Fruit fly (Drosophila melanogaster) whole organism, embryonic: ENCODE data around the gene CG3009.

ENCODE experiments used
- ATbp ChIP-seq: fragments of 200-800 bp; sonication (Bioruptor generic); optimal IDR thresholded peaks from 2 replicates; lab custom pipeline; 2017; ENCODE audit warnings: missing biosample characterization, mild to moderate bottlenecking, missing genetic modification characterization, missing genetic modification reagents
- Atf-2 ChIP-seq: fragments of 200-800 bp; sonication (Bioruptor generic); optimal IDR thresholded peaks from 2 replicates; lab custom pipeline; 2016; ENCODE audit warnings: missing biosample characterization, missing genetic modification characterization
- Atf3 ChIP-seq: fragments of 200-800 bp; sonication (Bioruptor generic); optimal IDR thresholded peaks from 3 replicates; lab custom pipeline; 2016; ENCODE audit warnings: missing biosample characterization, missing genetic modification characterization
- Atf6 ChIP-seq: fragments of 200-800 bp; sonication (Bioruptor generic); IDR thresholded peaks from 2 replicates; pipeline ENCODE4 v1.3.6; 2022; ENCODE audit warnings: missing biosample characterization, missing genetic modification characterization
- BEAF-32 ChIP-seq: fragments of 200-800 bp; sonication (Bioruptor generic); optimal IDR thresholded peaks from 3 replicates; lab custom pipeline; 2017; ENCODE audit warnings: missing biosample characterization, missing genetic modification characterization, mild to moderate bottlenecking, moderate library complexity, missing genetic modification reagents
- CG10543 ChIP-seq: fragments of 200-800 bp; sonication (Bioruptor generic); optimal IDR thresholded peaks from 3 replicates; lab custom pipeline; 2017; ENCODE audit warnings: missing biosample characterization, mild to moderate bottlenecking, missing genetic modification characterization, moderate library complexity
- CG10979 ChIP-seq: fragments of 200-800 bp; sonication (Bioruptor generic); optimal IDR thresholded peaks from 2 replicates; lab custom pipeline; 2018; ENCODE audit warnings: missing biosample characterization, mild to moderate bottlenecking, missing genetic modification characterization, moderate library complexity
- CG11695 ChIP-seq: fragments of 200-800 bp; sonication (Bioruptor generic); IDR thresholded peaks from 3 replicates; pipeline ENCODE4 v1.3.6; 2022; ENCODE audit warnings: missing biosample characterization, missing genetic modification characterization
- CG11696 ChIP-seq: fragments of 200-800 bp; sonication (Bioruptor generic); IDR thresholded peaks from 2 replicates; pipeline ENCODE4 v1.3.6; 2022; ENCODE audit warnings: missing biosample characterization, missing genetic modification characterization
- CG15269 ChIP-seq: fragments of 200-800 bp; sonication (Bioruptor generic); optimal IDR thresholded peaks from 2 replicates; lab custom pipeline; 2018; ENCODE audit warnings: missing biosample characterization, mild to moderate bottlenecking, missing genetic modification characterization, moderate library complexity
- CG30403 ChIP-seq: fragments of 200-800 bp; sonication (Bioruptor generic); optimal IDR thresholded peaks from 3 replicates; lab custom pipeline; 2016; ENCODE audit warnings: missing biosample characterization, missing genetic modification characterization
- CG3281 ChIP-seq: fragments of 200-800 bp; sonication (Bioruptor generic); optimal IDR thresholded peaks from 3 replicates; lab custom pipeline; 2017; ENCODE audit warnings: missing biosample characterization, mild to moderate bottlenecking, missing genetic modification characterization
- CG4404 ChIP-seq: fragments of 200-800 bp; sonication (Bioruptor generic); IDR thresholded peaks from 2 replicates; pipeline ENCODE4 v1.3.6; 2022; ENCODE audit warnings: missing biosample characterization, missing genetic modification characterization
- CG4424 ChIP-seq: fragments of 200-800 bp; sonication (Bioruptor generic); optimal IDR thresholded peaks from 3 replicates; lab custom pipeline; 2016; ENCODE audit warnings: missing biosample characterization, missing genetic modification characterization
- CG5180 ChIP-seq: fragments of 200-800 bp; sonication (Bioruptor generic); optimal IDR thresholded peaks from 3 replicates; lab custom pipeline; 2017; ENCODE audit warnings: missing biosample characterization, missing genetic modification characterization, mild to moderate bottlenecking, moderate library complexity, missing genetic modification reagents
- CG7271 ChIP-seq: fragments of 200-800 bp; sonication (Bioruptor generic); optimal IDR thresholded peaks from 2 replicates; lab custom pipeline; 2018; ENCODE audit warnings: missing biosample characterization, mild to moderate bottlenecking, missing genetic modification characterization, moderate library complexity
- CG7357 ChIP-seq: fragments of 200-800 bp; sonication (Bioruptor generic); IDR thresholded peaks from 3 replicates; pipeline ENCODE4 v1.3.6; 2022; ENCODE audit warnings: missing biosample characterization, missing genetic modification characterization
- CG7786 ChIP-seq: fragments of 200-800 bp; sonication (Bioruptor generic); optimal IDR thresholded peaks from 2 replicates; lab custom pipeline; 2016; ENCODE audit warnings: missing biosample characterization, missing genetic modification characterization
- CG8388 ChIP-seq: fragments of 200-800 bp; sonication (Bioruptor generic); optimal IDR thresholded peaks from 2 replicates; lab custom pipeline; 2019; ENCODE audit warnings: missing biosample characterization, mild to moderate bottlenecking, missing genetic modification characterization, moderate library complexity
- CG8944 ChIP-seq: fragments of 200-800 bp; sonication (Bioruptor generic); optimal IDR thresholded peaks from 3 replicates; lab custom pipeline; 2016; ENCODE audit warnings: missing biosample characterization, missing genetic modification characterization
- CG9727 ChIP-seq: fragments of 200-800 bp; sonication (Bioruptor generic); optimal IDR thresholded peaks from 3 replicates; lab custom pipeline; 2017; ENCODE audit warnings: missing biosample characterization, mild to moderate bottlenecking, missing genetic modification characterization
- Dp ChIP-seq: fragments of 200-800 bp; sonication (Bioruptor generic); optimal IDR thresholded peaks from 2 replicates; lab custom pipeline; 2018; ENCODE audit warnings: missing biosample characterization, mild to moderate bottlenecking, missing genetic modification characterization, moderate library complexity
- E2f2 ChIP-seq: fragments of 200-800 bp; sonication (Bioruptor generic); IDR thresholded peaks from 2 replicates; pipeline ENCODE4 v1.3.6; 2022; ENCODE audit warnings: missing biosample characterization, missing genetic modification characterization
- Eip74EF ChIP-seq, 2 experiments: fragments of 200-800 bp in 1 of 2; fragments of >200 bp in 1 of 2; sonication (Bioruptor generic) in 1 of 2; optimal IDR thresholded peaks; 2 replicates each; lab custom pipeline; 2017 to 2019; ENCODE audit warnings: missing biosample characterization in 2 of 2, missing genetic modification characterization in 2 of 2, mild to moderate bottlenecking in 1 of 2, moderate library complexity in 1 of 2
- HLHmδ ChIP-seq: fragments of 200-800 bp; sonication (Bioruptor generic); optimal IDR thresholded peaks from 2 replicates; lab custom pipeline; 2018; ENCODE audit warnings: missing biosample characterization, mild to moderate bottlenecking, missing genetic modification characterization, moderate library complexity
- Hsf ChIP-seq: fragments of 200-800 bp; sonication (Bioruptor generic); optimal IDR thresholded peaks from 3 replicates; lab custom pipeline; 2016; ENCODE audit warnings: missing biosample characterization, missing genetic modification characterization
- MTF-1 ChIP-seq: fragments of 200-800 bp; sonication (Bioruptor generic); optimal IDR thresholded peaks from 2 replicates; lab custom pipeline; 2018; ENCODE audit warnings: missing biosample characterization, mild to moderate bottlenecking, missing genetic modification characterization, borderline replicate concordance
- Myb ChIP-seq: fragments of 200-800 bp; sonication (Bioruptor generic); optimal IDR thresholded peaks from 2 replicates; lab custom pipeline; 2016; ENCODE audit warnings: missing biosample characterization, missing genetic modification characterization
- Nf-YB ChIP-seq: fragments of 200-800 bp; sonication (Bioruptor generic); optimal IDR thresholded peaks from 3 replicates; lab custom pipeline; 2019; ENCODE audit warnings: missing biosample characterization, mild to moderate bottlenecking, missing genetic modification characterization, moderate library complexity
- Rfx ChIP-seq: fragments of 200-800 bp; sonication (Bioruptor generic); IDR thresholded peaks from 2 replicates; pipeline ENCODE4 v1.3.6; 2022; ENCODE audit warnings: missing biosample characterization, missing genetic modification characterization
- Tbp ChIP-seq: fragments of >200 bp; optimal IDR thresholded peaks from 2 replicates; lab custom pipeline; 2018; ENCODE audit warnings: missing biosample characterization, missing genetic modification characterization
- az2 ChIP-seq: fragments of 200-800 bp; sonication (Bioruptor generic); optimal IDR thresholded peaks from 3 replicates; lab custom pipeline; 2016; ENCODE audit warnings: missing biosample characterization, missing genetic modification characterization
- btn ChIP-seq: fragments of 200-800 bp; sonication (Bioruptor generic); optimal IDR thresholded peaks from 2 replicates; lab custom pipeline; 2016; ENCODE audit warnings: missing biosample characterization, missing genetic modification characterization
- chif ChIP-seq, 2 experiments: fragments of 200-800 bp; sonication (Bioruptor generic); optimal IDR thresholded peaks; 3 replicates each; lab custom pipeline; 2016; ENCODE audit warnings: missing biosample characterization in 2 of 2, missing genetic modification characterization in 2 of 2
- chm ChIP-seq: fragments of 200-800 bp; sonication (Bioruptor generic); IDR thresholded peaks from 2 replicates; pipeline ENCODE4 v1.3.6; 2022; ENCODE audit warnings: missing biosample characterization, missing genetic modification characterization
- crp ChIP-seq, 2 experiments: fragments of 200-800 bp; sonication (Bioruptor generic); optimal IDR thresholded peaks; 2 replicates in 1 of 2; 3 replicates in 1 of 2; lab custom pipeline; 2017; ENCODE audit warnings: missing biosample characterization in 2 of 2, missing genetic modification characterization in 2 of 2, mild to moderate bottlenecking in 1 of 2, moderate library complexity in 1 of 2
- dimm ChIP-seq: fragments of 200-800 bp; sonication (Bioruptor generic); IDR thresholded peaks from 2 replicates; pipeline ENCODE4 v1.3.6; 2022; ENCODE audit warnings: missing biosample characterization, missing genetic modification characterization
- dmrt99B ChIP-seq: fragments of 200-800 bp; sonication (Bioruptor generic); optimal IDR thresholded peaks from 2 replicates; lab custom pipeline; 2018; ENCODE audit warnings: missing biosample characterization, mild to moderate bottlenecking, missing genetic modification characterization, moderate library complexity
- eyg ChIP-seq: fragments of 200-800 bp; sonication (Bioruptor generic); optimal IDR thresholded peaks from 3 replicates; lab custom pipeline; 2016; ENCODE audit warnings: missing biosample characterization, missing genetic modification characterization
- her ChIP-seq: fragments of 200-800 bp; sonication (Bioruptor generic); optimal IDR thresholded peaks from 2 replicates; lab custom pipeline; 2016; ENCODE audit warnings: missing biosample characterization, missing genetic modification characterization
- ken ChIP-seq: fragments of 200-800 bp; sonication (Bioruptor generic); IDR thresholded peaks from 3 replicates; pipeline ENCODE4 v1.3.6; 2022; ENCODE audit warnings: missing biosample characterization, missing genetic modification characterization
- lilli ChIP-seq: fragments of 200-800 bp; sonication (Bioruptor generic); optimal IDR thresholded peaks from 3 replicates; lab custom pipeline; 2016; ENCODE audit warnings: missing biosample characterization, missing genetic modification characterization
- nerfin-1 ChIP-seq: fragments of 200-800 bp; sonication (Bioruptor generic); optimal IDR thresholded peaks from 3 replicates; lab custom pipeline; 2019; ENCODE audit warnings: missing biosample characterization, mild to moderate bottlenecking, missing genetic modification characterization, moderate library complexity
- org-1 ChIP-seq: fragments of 200-800 bp; sonication (Bioruptor generic); optimal IDR thresholded peaks from 2 replicates; lab custom pipeline; 2017; ENCODE audit warnings: missing biosample characterization, missing genetic modification characterization
- ranshi ChIP-seq: fragments of 200-800 bp; sonication (Bioruptor generic); IDR thresholded peaks from 2 replicates; pipeline ENCODE4 v1.3.6; 2022; ENCODE audit warnings: missing biosample characterization, missing genetic modification characterization
- salm ChIP-seq: fragments of 200-800 bp; sonication (Bioruptor generic); optimal IDR thresholded peaks from 2 replicates; lab custom pipeline; 2018; ENCODE audit warnings: missing biosample characterization, mild to moderate bottlenecking, missing genetic modification characterization
- slp2 ChIP-seq: fragments of 200-800 bp; sonication (Bioruptor generic); optimal IDR thresholded peaks from 2 replicates; lab custom pipeline; 2016; ENCODE audit warnings: missing biosample characterization, missing genetic modification characterization
- tgo ChIP-seq: fragments of 200-800 bp; sonication (Bioruptor generic); IDR thresholded peaks from 3 replicates; pipeline ENCODE4 v1.3.6; 2022; ENCODE audit warnings: missing biosample characterization, missing genetic modification characterization
- wor ChIP-seq: fragments of 200-800 bp; sonication (Bioruptor generic); IDR thresholded peaks from 2 replicates; pipeline ENCODE4 v1.3.6; 2022; ENCODE audit warnings: missing biosample characterization, missing genetic modification characterization

CG3009 gene

dm6 chrX:4687778-4688399 is 21.4 kb upstream of the CG3009 start, which contains the start of gene ctp (continued):
- TF ChIP-seq Dp, result peak; percentile 11
- TF ChIP-seq Nf-YB (GFP tag; lab: Kevin White, UChicago), result peak; percentile 98
- peak; percentile 28 for TF ChIP-seq HLHmδ (GFP tag; lab: Kevin White, UChicago)
- no peak for TF ChIP-seq Tbp (GFP tag; lab: Kevin White, UChicago)
- TF ChIP-seq az2, result peak; percentile 25
- peak; percentile 0 for TF ChIP-seq Atf3 (GFP tag; lab: Kevin White, UChicago)
- no peak for TF ChIP-seq dimm (GFP tag; lab: Robert Waterston, UW)
- TF ChIP-seq wor (GFP tag; lab: Robert Waterston, UW), result no peak
- TF ChIP-seq slp2 (GFP tag; lab: Kevin White, UChicago), result peak; percentile 5
- TF ChIP-seq CG11696 (GFP tag; lab: Robert Waterston, UW), result no peak
- peak; percentile 34 for TF ChIP-seq MTF-1 (GFP tag; lab: Kevin White, UChicago)
- TF ChIP-seq E2f2 (GFP tag; lab: Robert Waterston, UW), result peak; percentile 55; the same call in 1 of the 2 replicates
- TF ChIP-seq CG9727 (GFP tag; lab: Kevin White, UChicago), result peak; percentile 28
- TF ChIP-seq ATbp, result no peak
- peak; percentile 65 for TF ChIP-seq Rfx (GFP tag; lab: Robert Waterston, UW)
- peak; percentile 35 for TF ChIP-seq eyg (GFP tag; lab: Kevin White, UChicago)
- peak; percentile 30 for TF ChIP-seq CG7786 (GFP tag; lab: Kevin White, UChicago)
- TF ChIP-seq CG11695 (GFP tag; lab: Robert Waterston, UW), result 0 out of 3 replicates have a peak, but pooled peaks have one; percentile 26
- TF ChIP-seq ranshi (GFP tag; lab: Robert Waterston, UW), result 0 out of 2 replicates have a peak, but pooled peaks have one; percentile 4
- TF ChIP-seq btn, result no peak
- TF ChIP-seq ken (GFP tag; lab: Robert Waterston, UW), result 0 out of 3 replicates have a peak, but pooled peaks have one; percentile 17
- peak; percentile 40 for TF ChIP-seq CG15269 (tag; lab: Kevin White, UChicago)
- TF ChIP-seq chif (GFP tag; optimal IDR thresholded peaks at IDR 0.05; lab: Kevin White, UChicago), result peak; percentile 21 to 39
- no peak for TF ChIP-seq Eip74EF (GFP tag; optimal IDR thresholded peaks at IDR 0.05; lab: Kevin White, UChicago)
- peak; percentile 31 for TF ChIP-seq CG3281 (GFP tag; lab: Kevin White, UChicago)
- peak; percentile 30 for TF ChIP-seq nerfin-1 (tag; lab: Kevin White, UChicago)
- TF ChIP-seq tgo (GFP tag; lab: Robert Waterston, UW), result peak; percentile 26; the same call in 2 of the 3 replicates
- TF ChIP-seq dmrt99B (tag; lab: Kevin White, UChicago), result peak; percentile 27
- TF ChIP-seq CG4424, result peak; percentile 26
- TF ChIP-seq chm (GFP tag; lab: Robert Waterston, UW), result 0 out of 2 replicates have a peak, but pooled peaks have one; percentile 16
- TF ChIP-seq Atf6 (GFP tag; lab: Robert Waterston, UW), result peak; percentile 40; the same call in 1 of the 2 replicates
- TF ChIP-seq CG10543, result peak; percentile 64
- peak in 1 of 2 experiments; percentile 77 for TF ChIP-seq crp (GFP tag; optimal IDR thresholded peaks at IDR 0.05; lab: Kevin White, UChicago)
- TF ChIP-seq Hsf, result peak; percentile 41
- peak; percentile 38 for TF ChIP-seq CG8944 (GFP tag; lab: Kevin White, UChicago)
- TF ChIP-seq lilli (GFP tag; lab: Kevin White, UChicago), result peak; percentile 65
- TF ChIP-seq Myb, result peak; percentile 49
- peak; percentile 60 for TF ChIP-seq BEAF-32 (GFP tag; lab: Kevin White, UChicago)
- no peak for TF ChIP-seq salm (tag; lab: Kevin White, UChicago)
- TF ChIP-seq CG5180 (GFP tag; lab: Kevin White, UChicago), result peak; percentile 6
- TF ChIP-seq Atf-2, result peak; percentile 3
- peak; percentile 34 for TF ChIP-seq CG8388 (GFP tag; lab: Kevin White, UChicago)
- no peak for TF ChIP-seq CG7271 (tag; lab: Kevin White, UChicago)
- TF ChIP-seq CG10979, result peak; percentile 28
- no peak for TF ChIP-seq CG7357 (GFP tag; lab: Robert Waterston, UW)
- peak; percentile 13 for TF ChIP-seq org-1 (GFP tag; lab: Kevin White, UChicago)
- TF ChIP-seq CG4404 (GFP tag; lab: Robert Waterston, UW), result peak; percentile 33; the same call in 1 of the 2 replicates
- TF ChIP-seq CG30403 (GFP tag; lab: Kevin White, UChicago), result peak; percentile 62
- TF ChIP-seq her (GFP tag; lab: Kevin White, UChicago), result peak; percentile 70
